Fruit fly (Drosophila melanogaster) whole organism, prepupa: Measurements from ENCODE around the gene Capr.

Experiments used
- CG10631 ChIP-seq: fragments of 200-800 bp; sonication (Bioruptor generic); optimal IDR thresholded peaks from 2 replicates; lab custom pipeline; 2016; ENCODE audit warnings: missing biosample characterization, missing genetic modification characterization
- CG10669 ChIP-seq: fragments of 200-800 bp; sonication (Bioruptor generic); optimal IDR thresholded peaks from 3 replicates; lab custom pipeline; 2018; ENCODE audit warnings: missing biosample characterization, mild to moderate bottlenecking, missing genetic modification characterization, moderate library complexity
- CG11294 ChIP-seq: fragments of 200-800 bp; sonication (Bioruptor generic); IDR thresholded peaks from 2 replicates; pipeline ENCODE4 v1.3.6; 2022; ENCODE audit warnings: missing biosample characterization, missing genetic modification characterization
- CG11762 ChIP-seq: fragments of 200-800 bp; sonication (Bioruptor generic); optimal IDR thresholded peaks from 3 replicates; lab custom pipeline; 2016; ENCODE audit warnings: missing biosample characterization, missing genetic modification characterization; ENCODE audit not compliant: insufficient read depth
- CG11902 ChIP-seq: fragments of 200-800 bp; sonication (Bioruptor generic); optimal IDR thresholded peaks from 3 replicates; lab custom pipeline; 2016; ENCODE audit warnings: missing biosample characterization, missing genetic modification characterization
- CG15336 ChIP-seq: fragments of 200-800 bp; sonication (Bioruptor generic); IDR thresholded peaks from 2 replicates; pipeline ENCODE4 v1.3.6; 2022; ENCODE audit warnings: missing biosample characterization, missing genetic modification characterization
- CG1621 ChIP-seq: fragments of 200-800 bp; sonication (Bioruptor generic); optimal IDR thresholded peaks from 3 replicates; lab custom pipeline; 2018; ENCODE audit warnings: missing biosample characterization, mild to moderate bottlenecking, missing genetic modification characterization
- CG16779 ChIP-seq: fragments of 200-800 bp; sonication (Bioruptor generic); optimal IDR thresholded peaks from 3 replicates; lab custom pipeline; 2017; ENCODE audit warnings: missing biosample characterization, mild to moderate bottlenecking, missing genetic modification characterization
- CG3032 ChIP-seq: fragments of 200-800 bp; optimal IDR thresholded peaks from 2 replicates; lab custom pipeline; 2019; ENCODE audit warnings: missing biosample characterization, mild to moderate bottlenecking, missing genetic modification characterization, moderate library complexity
- CG31627 ChIP-seq: fragments of 200-800 bp; sonication (Bioruptor generic); optimal IDR thresholded peaks from 3 replicates; lab custom pipeline; 2016; ENCODE audit warnings: missing biosample characterization, missing genetic modification characterization
- CG32006 ChIP-seq: fragments of 200-800 bp; sonication (Bioruptor generic); optimal IDR thresholded peaks from 3 replicates; lab custom pipeline; 2017; ENCODE audit warnings: missing biosample characterization, mild to moderate bottlenecking, missing genetic modification characterization
- CG34406 ChIP-seq: fragments of 200-800 bp; sonication (Bioruptor generic); optimal IDR thresholded peaks from 3 replicates; lab custom pipeline; 2016; ENCODE audit warnings: missing biosample characterization, missing genetic modification characterization
- CG3919 ChIP-seq: fragments of 200-800 bp; sonication (Bioruptor generic); optimal IDR thresholded peaks from 3 replicates; lab custom pipeline; 2016; ENCODE audit warnings: missing biosample characterization, missing genetic modification characterization
- CG4318 ChIP-seq: fragments of 200-800 bp; sonication (Bioruptor generic); optimal IDR thresholded peaks from 3 replicates; lab custom pipeline; 2017; ENCODE audit warnings: missing biosample characterization, mild to moderate bottlenecking, missing genetic modification characterization
- CG6276 ChIP-seq: fragments of 200-800 bp; sonication (Bioruptor generic); optimal IDR thresholded peaks from 2 replicates; lab custom pipeline; 2017; ENCODE audit warnings: missing biosample characterization, mild to moderate bottlenecking, missing genetic modification characterization
- CG6792 ChIP-seq: fragments of 200-800 bp; sonication (Bioruptor generic); optimal IDR thresholded peaks from 3 replicates; lab custom pipeline; 2016; ENCODE audit warnings: missing biosample characterization, missing genetic modification characterization
- CG8632 ChIP-seq: fragments of 200-800 bp; sonication (Bioruptor generic); optimal IDR thresholded peaks from 3 replicates; lab custom pipeline; 2016; ENCODE audit warnings: missing biosample characterization, missing genetic modification characterization
- Eip78C ChIP-seq: fragments of 200-800 bp; sonication (Bioruptor generic); peaks from one replicate; lab custom pipeline; 2016; ENCODE audit warnings: missing biosample characterization, missing genetic modification characterization
- Eip93F ChIP-seq: fragments of 200-800 bp; sonication (Bioruptor generic); optimal IDR thresholded peaks from 2 replicates; lab custom pipeline; 2016; ENCODE audit warnings: missing biosample characterization, mild to moderate bottlenecking, missing genetic modification characterization
- Ets21C ChIP-seq: fragments of 200-800 bp; sonication (Bioruptor generic); optimal IDR thresholded peaks from 3 replicates; lab custom pipeline; 2016; ENCODE audit warnings: missing biosample characterization, missing genetic modification characterization
- Ets96B ChIP-seq: fragments of 200-800 bp; optimal IDR thresholded peaks from 2 replicates; lab custom pipeline; 2019; ENCODE audit warnings: missing biosample characterization, mild to moderate bottlenecking, missing genetic modification characterization, moderate library complexity
- Gug ChIP-seq: fragments of 200-800 bp; sonication (Bioruptor generic); IDR thresholded peaks from 2 replicates; pipeline ENCODE4 v1.3.6; 2022; ENCODE audit warnings: missing biosample characterization, missing genetic modification characterization
- Hr39 ChIP-seq: fragments of 200-800 bp; sonication (Bioruptor generic); optimal IDR thresholded peaks from 2 replicates; lab custom pipeline; 2016; ENCODE audit warnings: missing biosample characterization, missing genetic modification characterization
- Hr4 ChIP-seq: fragments of 200-800 bp; sonication (Bioruptor generic); optimal IDR thresholded peaks from 3 replicates; lab custom pipeline; 2016; ENCODE audit warnings: missing biosample characterization, missing genetic modification characterization
- OdsH ChIP-seq: fragments of 200-800 bp; sonication (Bioruptor generic); optimal IDR thresholded peaks from 3 replicates; lab custom pipeline; 2016; ENCODE audit warnings: missing biosample characterization, missing genetic modification characterization
- Smox ChIP-seq: fragments of 200-800 bp; sonication (Bioruptor generic); optimal IDR thresholded peaks from 3 replicates; lab custom pipeline; 2016; ENCODE audit warnings: missing biosample characterization, missing genetic modification characterization
- Sox102F ChIP-seq: fragments of 200-800 bp; sonication (Bioruptor generic); optimal IDR thresholded peaks from 2 replicates; lab custom pipeline; 2016; ENCODE audit warnings: missing biosample characterization, mild to moderate bottlenecking, missing genetic modification characterization
- Sox14 ChIP-seq: fragments of 200-800 bp; sonication (Bioruptor generic); optimal IDR thresholded peaks from 3 replicates; lab custom pipeline; 2016; ENCODE audit warnings: missing biosample characterization, missing genetic modification characterization
- Sox15 ChIP-seq: fragments of 200-800 bp; sonication (Bioruptor generic); optimal IDR thresholded peaks from 3 replicates; lab custom pipeline; 2016; ENCODE audit warnings: missing biosample characterization, missing genetic modification characterization
- achi ChIP-seq: fragments of 200-800 bp; sonication (Bioruptor generic); optimal IDR thresholded peaks from 3 replicates; lab custom pipeline; 2016; ENCODE audit warnings: missing biosample characterization, missing genetic modification characterization
- acj6 ChIP-seq: fragments of 200-800 bp; sonication (Bioruptor generic); optimal IDR thresholded peaks from 3 replicates; lab custom pipeline; 2016; ENCODE audit warnings: missing biosample characterization, missing genetic modification characterization
- cyc ChIP-seq: fragments of 200-800 bp; sonication (Bioruptor generic); optimal IDR thresholded peaks from 3 replicates; lab custom pipeline; 2016; ENCODE audit warnings: missing biosample characterization, missing genetic modification characterization
- dac ChIP-seq: fragments of 200-800 bp; sonication (Bioruptor generic); optimal IDR thresholded peaks from 2 replicates; lab custom pipeline; 2017; ENCODE audit warnings: missing biosample characterization, mild to moderate bottlenecking, missing genetic modification characterization
- dsx ChIP-seq: fragments of 200-800 bp; optimal IDR thresholded peaks from 3 replicates; lab custom pipeline; 2019; ENCODE audit warnings: missing biosample characterization, mild to moderate bottlenecking, missing genetic modification characterization, moderate library complexity; ENCODE audit not compliant: poor library complexity, severe bottlenecking
- eg ChIP-seq: fragments of 200-800 bp; sonication (Bioruptor generic); IDR thresholded peaks from 3 replicates; pipeline ENCODE4 v1.3.6; 2022; ENCODE audit warnings: missing biosample characterization, missing genetic modification characterization
- esn ChIP-seq: fragments of 200-800 bp; sonication (Bioruptor generic); optimal IDR thresholded peaks from 2 replicates; lab custom pipeline; 2016; ENCODE audit warnings: missing biosample characterization, mild to moderate bottlenecking, missing genetic modification characterization, moderate library complexity
- fd59A ChIP-seq: fragments of 200-800 bp; sonication (Bioruptor generic); optimal IDR thresholded peaks from 2 replicates; lab custom pipeline; 2017; ENCODE audit warnings: missing biosample characterization, mild to moderate bottlenecking, missing genetic modification characterization, missing genetic modification reagents
- fkh ChIP-seq: fragments of 200-800 bp; sonication (Bioruptor generic); optimal IDR thresholded peaks from 3 replicates; lab custom pipeline; 2017; ENCODE audit warnings: missing biosample characterization, mild to moderate bottlenecking, missing genetic modification characterization, moderate library complexity
- lz ChIP-seq: fragments of 200-800 bp; sonication (Bioruptor generic); optimal IDR thresholded peaks from 3 replicates; lab custom pipeline; 2016; ENCODE audit warnings: missing biosample characterization, missing genetic modification characterization
- pdm3 ChIP-seq: fragments of 200-800 bp; sonication (Bioruptor generic); optimal IDR thresholded peaks from 3 replicates; lab custom pipeline; 2016; ENCODE audit warnings: missing biosample characterization, missing genetic modification characterization
- salr ChIP-seq, 2 experiments: fragments of 200-800 bp; sonication (Bioruptor generic); optimal IDR thresholded peaks; 3 replicates each; lab custom pipeline; 2016 to 2018; ENCODE audit warnings: missing biosample characterization in 2 of 2, missing genetic modification characterization in 2 of 2, mild to moderate bottlenecking in 1 of 2
- spab ChIP-seq: fragments of 200-800 bp; sonication (Bioruptor generic); optimal IDR thresholded peaks from 2 replicates; lab custom pipeline; 2017; ENCODE audit warnings: missing biosample characterization, mild to moderate bottlenecking, missing genetic modification characterization, missing genetic modification reagents
- ss ChIP-seq, 2 experiments: fragments of 200-800 bp; sonication (Bioruptor generic); optimal IDR thresholded peaks; 2 replicates in 1 of 2; 3 replicates in 1 of 2; lab custom pipeline; 2017 to 2018; ENCODE audit warnings: mild to moderate bottlenecking in 2 of 2, missing biosample characterization in 2 of 2, missing genetic modification characterization in 2 of 2, moderate library complexity in 1 of 2
- svp ChIP-seq: fragments of 200-800 bp; sonication (Bioruptor generic); peaks from one replicate; lab custom pipeline; 2016; ENCODE audit warnings: missing biosample characterization, missing genetic modification characterization
- topi ChIP-seq: fragments of 200-800 bp; sonication (Bioruptor generic); optimal IDR thresholded peaks from 3 replicates; lab custom pipeline; 2016; ENCODE audit warnings: missing biosample characterization, missing genetic modification characterization
- vri ChIP-seq: fragments of 200-800 bp; sonication (Bioruptor generic); optimal IDR thresholded peaks from 3 replicates; lab custom pipeline; 2016; ENCODE audit warnings: missing biosample characterization, mild to moderate bottlenecking, missing genetic modification characterization

The Capr gene

DNA sequence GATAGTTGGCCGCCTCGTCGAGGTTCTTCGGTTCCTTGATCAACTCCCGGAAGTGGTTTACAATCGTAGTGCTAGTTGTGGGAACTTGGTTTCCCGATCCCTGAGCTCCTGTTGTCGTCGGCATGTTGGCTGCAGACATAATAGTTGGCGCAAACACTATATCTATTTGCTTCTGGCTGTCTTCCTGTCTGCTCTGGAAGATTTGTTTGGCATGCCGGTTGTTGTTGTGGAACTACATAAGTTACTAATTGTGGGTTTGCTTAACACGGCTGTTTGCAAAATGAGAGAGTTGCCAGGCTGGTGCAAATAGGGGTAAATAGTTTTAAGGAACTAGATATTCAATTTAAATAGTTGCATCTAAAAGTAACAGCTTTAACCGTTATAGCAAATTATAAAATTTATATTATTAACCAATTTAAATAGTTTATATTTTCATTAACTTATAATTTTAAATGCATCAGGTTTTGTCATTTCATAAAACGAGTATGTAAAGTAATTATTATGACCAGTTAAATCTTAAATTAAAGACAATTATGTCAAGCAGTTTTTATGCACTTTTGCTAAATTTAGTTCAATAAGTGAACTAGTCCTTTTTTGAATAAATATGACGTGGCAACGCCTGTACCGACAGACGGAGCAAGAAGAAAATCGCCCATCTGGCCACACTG, 8.6 kb upstream of the Capr start, which contains the start of the genes Sgf11 and CG32202:
Gene Sgf11 (minus strand): TSS at position 287 of the 668 bp plus-strand sequence.
Gene CG32202 (plus strand): TSS at position 635 of the 668 bp plus-strand sequence.
- no peak for TF ChIP-seq CG4318 (GFP tag; lab: Kevin White, UChicago)
- no peak for TF ChIP-seq eg (GFP tag; lab: Robert Waterston, UW)
- TF ChIP-seq Hr39 (GFP tag; lab: Kevin White, UChicago) = peak; percentile 36
- no peak for TF ChIP-seq CG11762 (GFP tag; lab: Kevin White, UChicago)
- peak; percentile 69 for TF ChIP-seq achi (GFP tag; lab: Kevin White, UChicago)
- TF ChIP-seq Hr4 (GFP tag; lab: Kevin White, UChicago) = peak; percentile 40
- no peak for TF ChIP-seq salr (GFP tag; optimal IDR thresholded peaks at IDR 0.05; lab: Kevin White, UChicago)
- TF ChIP-seq dsx (GFP tag; lab: Kevin White, UChicago) = peak; percentile 57
- TF ChIP-seq Eip93F (GFP tag; lab: Kevin White, UChicago) = no peak
- TF ChIP-seq CG34406 (GFP tag; lab: Kevin White, UChicago) = peak; percentile 71
- TF ChIP-seq cyc (GFP tag; lab: Kevin White, UChicago) = peak; percentile 31
- peak; percentile 33 for TF ChIP-seq lz (GFP tag; lab: Kevin White, UChicago)
- TF ChIP-seq Eip78C (GFP tag; lab: Kevin White, UChicago) = peak; percentile 51
- TF ChIP-seq Ets96B (tag; lab: Kevin White, UChicago) = peak; percentile 61
- TF ChIP-seq svp (GFP tag; lab: Kevin White, UChicago) = peak; percentile 58
- TF ChIP-seq CG6792 = peak; percentile 35
- TF ChIP-seq acj6 (GFP tag; lab: Kevin White, UChicago) = peak; percentile 58
- TF ChIP-seq CG11902 (GFP tag; lab: Kevin White, UChicago) = peak; percentile 21
- peak; percentile 68 for TF ChIP-seq CG3032 (tag; lab: Kevin White, UChicago)
- TF ChIP-seq fkh (GFP tag; lab: Kevin White, UChicago) = peak; percentile 88
- peak; percentile 70 for TF ChIP-seq CG10631 (GFP tag; lab: Kevin White, UChicago)
- peak; percentile 68 for TF ChIP-seq CG15336
- TF ChIP-seq OdsH = peak; percentile 67
- TF ChIP-seq Sox102F (GFP tag; lab: Kevin White, UChicago) = no peak
- peak; percentile 36 for TF ChIP-seq Sox14
- peak; percentile 20; the same call in 1 of the 2 replicates for TF ChIP-seq Gug (GFP tag; lab: Robert Waterston, UW)
- TF ChIP-seq pdm3 (GFP tag; lab: Kevin White, UChicago) = no peak
- TF ChIP-seq esn (GFP tag; lab: Kevin White, UChicago) = peak; percentile 58
- peak; percentile 40 for TF ChIP-seq Sox15 (GFP tag; lab: Kevin White, UChicago)
- peak; percentile 57 for TF ChIP-seq CG8632 (GFP tag; lab: Kevin White, UChicago)

DNA sequence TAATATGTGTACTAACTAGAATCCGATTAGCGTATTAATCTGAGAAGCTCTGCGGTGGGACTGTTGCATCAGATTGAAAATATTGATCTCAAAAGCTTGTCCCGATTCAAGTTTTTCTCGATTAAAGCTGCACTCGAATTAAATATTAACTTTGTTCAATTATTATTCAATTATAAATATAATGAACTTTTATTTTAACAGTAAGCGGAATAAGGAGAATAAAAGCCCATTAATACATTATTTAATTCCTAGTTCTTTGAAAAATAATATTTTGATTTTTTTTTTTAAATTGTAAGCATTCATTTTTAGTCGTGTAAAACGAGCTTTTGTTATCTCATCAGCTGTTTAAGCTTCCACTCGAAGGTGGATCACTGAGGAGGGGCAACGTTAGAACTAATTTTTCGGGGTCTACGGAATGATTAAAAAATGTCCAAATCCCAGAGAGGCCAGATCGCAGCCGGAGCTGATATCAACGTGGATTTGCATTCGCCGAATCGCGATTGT, 2.3 kb upstream of the Capr start, which contains the start of the genes GNBP2 and GNBP1:
Gene GNBP2 (minus strand): TSS at position 51 of the 504 bp plus-strand sequence.
Gene GNBP1 (plus strand): TSS at position 438 of the 504 bp plus-strand sequence.
- TF ChIP-seq Eip93F (GFP tag; lab: Kevin White, UChicago) = peak; percentile 37
- peak; percentile 93 for TF ChIP-seq CG3919
- peak; percentile 90 for TF ChIP-seq svp (GFP tag; lab: Kevin White, UChicago)
- TF ChIP-seq pdm3 (GFP tag; lab: Kevin White, UChicago) = no peak
- peak; percentile 90 for TF ChIP-seq CG32006 (GFP tag; lab: Kevin White, UChicago)
- TF ChIP-seq CG11294 (GFP tag; lab: Robert Waterston, UW) = peak; percentile 92
- TF ChIP-seq fkh (GFP tag; lab: Kevin White, UChicago) = no peak
- TF ChIP-seq ss (GFP tag; optimal IDR thresholded peaks at IDR 0.05; lab: Kevin White, UChicago) = peak in 1 of 2 experiments; percentile 70
- TF ChIP-seq vri = no peak
- TF ChIP-seq esn (GFP tag; lab: Kevin White, UChicago) = peak; percentile 92
- peak; percentile 91 for TF ChIP-seq CG8632 (GFP tag; lab: Kevin White, UChicago)
- no peak for TF ChIP-seq CG6276
- peak in 1 of 2 experiments; percentile 83 for TF ChIP-seq salr (GFP tag; optimal IDR thresholded peaks at IDR 0.05; lab: Kevin White, UChicago)
- no peak for TF ChIP-seq dac (GFP tag; lab: Kevin White, UChicago)
- TF ChIP-seq Smox (GFP tag; lab: Kevin White, UChicago) = peak; percentile 82
- peak; percentile 88 for TF ChIP-seq CG6792
- TF ChIP-seq CG16779 = no peak
- peak; percentile 51 for TF ChIP-seq Ets21C (GFP tag; lab: Kevin White, UChicago)
- peak; percentile 72 for TF ChIP-seq spab (GFP tag; lab: Kevin White, UChicago)
- TF ChIP-seq topi (GFP tag; lab: Kevin White, UChicago) = peak; percentile 88
- peak; percentile 84 for TF ChIP-seq CG10669 (GFP tag; lab: Kevin White, UChicago)
- peak; percentile 68 for TF ChIP-seq CG31627 (GFP tag; lab: Kevin White, UChicago)
- TF ChIP-seq Sox14 = peak; percentile 70
- TF ChIP-seq fd59A = peak; percentile 51
- peak; percentile 90 for TF ChIP-seq achi (GFP tag; lab: Kevin White, UChicago)
- TF ChIP-seq Gug (GFP tag; lab: Robert Waterston, UW) = peak; percentile 92
- peak; percentile 88 for TF ChIP-seq OdsH
- TF ChIP-seq Eip78C (GFP tag; lab: Kevin White, UChicago) = peak; percentile 97
- TF ChIP-seq CG1621 (tag; lab: Kevin White, UChicago) = peak; percentile 32
